Fruit fly (Drosophila melanogaster) whole organism, wandering third instar larva: ENCODE data around the gene CkIIalpha-i1.

Source experiments
- Abd-B ChIP-seq: fragments of >200 bp; optimal IDR thresholded peaks from 2 replicates; lab custom pipeline; 2017; ENCODE audit warnings: missing biosample characterization, missing genetic modification characterization
- CG9705 ChIP-seq: fragments of 200-800 bp; sonication (Bioruptor generic); optimal IDR thresholded peaks from 2 replicates; lab custom pipeline; 2018; ENCODE audit warnings: missing biosample characterization, mild to moderate bottlenecking, missing genetic modification characterization
- Dif ChIP-seq: fragments of 200-275, 200-300 bp; sonication (Bioruptor generic); optimal IDR thresholded peaks from 2 replicates; lab custom pipeline; 2018; ENCODE audit warnings: missing biosample characterization, missing genetic modification characterization; ENCODE audit not compliant: partially characterized antibody
- HLH106 ChIP-seq: fragments of 200-800 bp; optimal IDR thresholded peaks from 3 replicates; lab custom pipeline; 2019; ENCODE audit warnings: missing biosample characterization, mild to moderate bottlenecking, missing genetic modification characterization, moderate library complexity
- Hr78 ChIP-seq: fragments of >200 bp; optimal IDR thresholded peaks from 2 replicates; lab custom pipeline; 2017; ENCODE audit warnings: missing biosample characterization, missing genetic modification characterization
- Hr83 ChIP-seq: fragments of 200-300 bp; sonication (Bioruptor generic); optimal IDR thresholded peaks from 2 replicates; lab custom pipeline; 2016; ENCODE audit warnings: missing biosample characterization, mild to moderate bottlenecking, missing genetic modification characterization, moderate library complexity; ENCODE audit not compliant: poor library complexity, severe bottlenecking
- OdsH ChIP-seq: fragments of 200-800 bp; sonication (Bioruptor generic); optimal IDR thresholded peaks from 2 replicates; lab custom pipeline; 2016; ENCODE audit warnings: missing biosample characterization, mild to moderate bottlenecking, missing genetic modification characterization
- Sp1 ChIP-seq: fragments of 200-800 bp; sonication (Bioruptor generic); optimal IDR thresholded peaks from 3 replicates; lab custom pipeline; 2019; ENCODE audit warnings: missing biosample characterization, mild to moderate bottlenecking, missing genetic modification characterization, moderate library complexity
- br ChIP-seq: fragments of 200-800 bp; sonication (Bioruptor generic); optimal IDR thresholded peaks from 2 replicates; lab custom pipeline; 2016; ENCODE audit warnings: missing biosample characterization, missing genetic modification characterization
- dmrt93B ChIP-seq: fragments of 200-800 bp; sonication (Bioruptor generic); optimal IDR thresholded peaks from 2 replicates; lab custom pipeline; 2018; ENCODE audit warnings: missing biosample characterization, mild to moderate bottlenecking, missing genetic modification characterization
- lola ChIP-seq: fragments of >200 bp; optimal IDR thresholded peaks from 2 replicates; lab custom pipeline; 2017; ENCODE audit warnings: missing biosample characterization, missing genetic modification characterization
- pan ChIP-seq: fragments of >200 bp; optimal IDR thresholded peaks from 2 replicates; lab custom pipeline; 2017
- woc ChIP-seq: sonication (Bioruptor generic); optimal IDR thresholded peaks from 2 replicates; lab custom pipeline; 2016; ENCODE audit warnings: missing biosample characterization, mild to moderate bottlenecking, missing genetic modification characterization

DNA sequence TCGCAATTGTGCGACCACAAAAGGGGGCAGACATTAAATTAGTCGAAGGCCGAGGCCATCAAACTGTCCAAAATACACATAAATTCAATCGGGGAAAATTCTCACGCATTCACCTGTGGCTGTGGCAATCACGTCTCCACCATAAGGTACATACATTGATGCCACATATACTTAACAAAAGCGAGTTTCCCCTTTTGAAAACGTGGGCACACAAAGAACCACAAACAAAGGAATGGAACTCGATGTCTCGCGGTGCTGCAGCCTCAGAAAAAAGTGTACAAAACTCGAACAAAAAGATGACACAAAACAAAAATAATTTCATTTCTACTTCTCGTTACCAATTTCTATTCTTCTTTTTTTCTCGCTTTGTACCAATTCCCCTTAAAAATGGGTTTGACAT, 31.4 kb upstream of the CkIIalpha-i1 start:
- TF ChIP-seq Hr78 (GFP tag; lab: Kevin White, UChicago) (no peak), HLH106 (tag; lab: Kevin White, UChicago) (no peak), Sp1 (GFP tag; lab: Kevin White, UChicago) (no peak), pan (lab: Kevin White, UChicago) (no peak), Hr83 (no peak), CG9705 (GFP tag; lab: Kevin White, UChicago) (no peak), br (no peak), OdsH (no peak), dmrt93B (GFP tag; lab: Kevin White, UChicago) (no peak), Abd-B (GFP tag; lab: Kevin White, UChicago) (no peak), Dif (GFP tag; lab: Kevin White, UChicago) (no peak), woc (no peak), lola (GFP tag; lab: Kevin White, UChicago) (no peak)
